Worm (Caenorhabditis elegans) whole organism, young adult: Measurements from ENCODE around the gene clec-203.

Experiments used
- ceh-40 ChIP-seq: fragments of 200-800 bp; sonication (Bioruptor generic); IDR thresholded peaks from 2 replicates; pipeline ENCODE4 v1.3.6; 2022; ENCODE audit warnings: missing genetic modification characterization, missing compliant biosample characterization
- unc-62 ChIP-seq: fragments of 150-350 bp; optimal IDR thresholded peaks from 2 replicates; lab custom pipeline; 2014; ENCODE audit warnings: missing biosample characterization, missing genetic modification reagents, missing genetic modification characterization

DNA sequence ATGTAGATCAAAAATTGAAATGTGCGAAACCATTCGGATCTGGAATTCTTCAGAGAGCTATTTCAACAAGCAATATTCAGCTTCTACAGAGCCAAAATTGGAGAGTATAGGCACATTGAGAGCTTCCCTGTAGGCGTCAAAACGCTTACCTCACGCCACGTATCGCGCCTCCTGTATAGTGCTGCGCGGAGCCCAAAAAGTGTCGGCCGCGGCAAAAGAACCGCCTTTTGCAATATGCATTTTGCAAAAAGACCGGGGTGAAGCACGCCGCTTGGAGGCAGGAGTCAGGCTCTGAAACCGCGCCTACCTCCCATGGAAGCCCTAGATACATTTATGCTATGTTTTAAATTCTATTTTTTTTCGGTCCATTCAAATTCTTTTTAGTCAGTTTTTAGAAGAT lies 36.4 kb upstream of the clec-203 start:
- TF ChIP-seq unc-62 (GFP tag; lab: Kevin White, UChicago): no peak
- TF ChIP-seq ceh-40 (GFP tag; lab: Robert Waterston, UW): no peak
